Fruit fly (Drosophila melanogaster): ENCODE results near the gene RpL30.
A peak's percentile ranks its signal among the peaks of the same experiment; 100 is the strongest.

Gene RpL30

DNA sequence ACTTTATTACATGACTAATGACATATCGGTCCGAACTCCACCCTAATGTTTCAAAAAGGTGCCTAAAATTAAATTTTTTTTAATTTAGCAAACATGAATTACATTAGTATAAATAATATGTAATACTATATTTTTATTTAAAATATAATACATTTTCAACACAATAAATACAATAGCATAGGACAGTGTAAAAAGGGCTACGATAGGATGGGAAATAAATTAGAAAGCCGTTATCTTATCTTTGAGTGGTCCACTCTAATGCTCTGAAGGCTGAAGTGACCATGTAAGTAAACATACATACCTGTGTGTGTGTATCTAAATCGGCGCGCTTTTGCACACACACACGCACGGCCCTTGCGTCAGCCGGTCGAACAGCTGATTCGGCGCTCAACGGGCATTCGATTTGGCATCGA lies 6.1 kb downstream of the RpL30 start, which contains the start of gene CG31793 (continued):
- peak; percentile 63 for TF ChIP-seq dsx (GFP tag; optimal IDR thresholded peaks at IDR 0.05; ENCODE audit: poor library complexity, severe bottlenecking)
- TF ChIP-seq spab (GFP tag; optimal IDR thresholded peaks at IDR 0.05): peak; percentile 24
- peak; percentile 88 for TF ChIP-seq Eip78C (GFP tag)
- TF ChIP-seq CG15336 (GFP tag; IDR thresholded peaks at IDR 0.05): peak; percentile 82
- no peak for TF ChIP-seq Hr39 (GFP tag; optimal IDR thresholded peaks at IDR 0.05)
- no peak; the same call in 1 of the 3 replicates for TF ChIP-seq CG6163 (GFP tag; IDR thresholded peaks at IDR 0.05)
- TF ChIP-seq CG16779 (tag; optimal IDR thresholded peaks at IDR 0.05): peak; percentile 22

DNA sequence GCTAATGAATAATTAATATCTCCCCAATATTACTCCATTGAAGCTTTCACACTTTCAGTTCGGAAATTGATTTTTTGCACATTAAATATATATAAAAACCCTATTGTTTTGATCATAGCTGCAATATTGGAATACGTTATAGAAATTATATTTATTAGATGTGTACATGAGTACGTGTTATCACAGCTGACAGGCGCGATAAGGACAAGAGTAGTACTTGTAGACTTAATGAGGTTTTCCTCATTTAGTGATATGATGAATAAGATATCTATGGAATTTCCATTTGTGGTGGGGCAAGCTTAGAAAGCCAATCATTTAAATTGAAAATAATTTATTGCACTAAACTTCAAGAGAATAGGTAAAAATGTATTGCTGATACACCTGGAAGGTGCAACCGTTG lies 6.6 kb downstream of the RpL30 start:
- TF ChIP-seq fd85E (GFP tag; optimal IDR thresholded peaks at IDR 0.05) (no peak), Eip78C (GFP tag) (no peak), Eip75B (GFP tag; optimal IDR thresholded peaks at IDR 0.05) (no peak), CG11902 (GFP tag; optimal IDR thresholded peaks at IDR 0.05) (no peak), Hr39 (GFP tag; optimal IDR thresholded peaks at IDR 0.05) (no peak), Ets21C (GFP tag; optimal IDR thresholded peaks at IDR 0.05) (no peak), CG4318 (GFP tag; optimal IDR thresholded peaks at IDR 0.05) (no peak)

DNA sequence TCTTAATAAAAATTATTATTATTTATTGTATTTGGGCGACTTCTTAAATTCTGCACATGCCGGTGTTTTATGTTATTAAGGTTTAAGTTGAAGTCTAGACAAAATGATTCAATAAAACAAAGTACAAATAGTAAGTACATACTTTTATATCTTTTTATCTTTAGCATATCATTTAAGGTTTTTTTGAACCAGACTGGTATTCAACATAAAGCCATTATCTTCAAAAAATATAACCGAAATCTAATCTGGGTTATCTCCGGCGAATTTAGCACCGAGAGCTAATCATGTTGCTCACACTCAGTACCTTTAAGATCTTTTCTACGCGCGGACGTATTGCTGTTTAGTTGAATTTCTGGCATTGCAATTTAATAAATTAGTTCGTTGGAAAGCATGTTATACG lies 12.0 kb downstream of the RpL30 start, which contains the start of gene CG31792:
Gene CG31792, plus strand, starts transcription at position 301 of the 400 bp plus-strand sequence.
- TF ChIP-seq Eip93F (GFP tag; optimal IDR thresholded peaks at IDR 0.05) (no peak), CG4318 (GFP tag; optimal IDR thresholded peaks at IDR 0.05) (no peak), salr (GFP tag; optimal IDR thresholded peaks at IDR 0.05) (no peak), CG32006 (GFP tag; optimal IDR thresholded peaks at IDR 0.05) (no peak), Ets96B (tag; optimal IDR thresholded peaks at IDR 0.05) (no peak), CG7368 (GFP tag; optimal IDR thresholded peaks at IDR 0.05) (no peak), topi (GFP tag; optimal IDR thresholded peaks at IDR 0.05) (no peak), CG10669 (GFP tag; optimal IDR thresholded peaks at IDR 0.05) (no peak), esn (GFP tag; optimal IDR thresholded peaks at IDR 0.05) (no peak), fd85E (GFP tag; optimal IDR thresholded peaks at IDR 0.05) (no peak), vri (GFP tag; optimal IDR thresholded peaks at IDR 0.05) (no peak), CG1621 (tag; optimal IDR thresholded peaks at IDR 0.05) (no peak), CG34406 (GFP tag; optimal IDR thresholded peaks at IDR 0.05) (no peak), Lpt (GFP tag; optimal IDR thresholded peaks at IDR 0.05) (no peak)

dm6 chr2L:18995660-18996417 lies 13.3 kb downstream of the RpL30 start, which contains the start of gene CG10650:
TSS of gene CG10650 (minus strand) at chr2L:18995934.
- TF ChIP-seq Eip93F (GFP tag; optimal IDR thresholded peaks at IDR 0.05) (no peak), CG6808 (GFP tag; optimal IDR thresholded peaks at IDR 0.05) (no peak), CG11902 (GFP tag; optimal IDR thresholded peaks at IDR 0.05) (no peak), CG32006 (GFP tag; optimal IDR thresholded peaks at IDR 0.05) (no peak), svp (GFP tag) (no peak), Eip75B (GFP tag; optimal IDR thresholded peaks at IDR 0.05) (no peak), vri (GFP tag; optimal IDR thresholded peaks at IDR 0.05) (peak; percentile 78), eg (GFP tag; IDR thresholded peaks at IDR 0.05) (no peak), Eip78C (GFP tag) (peak; percentile 9)

DNA sequence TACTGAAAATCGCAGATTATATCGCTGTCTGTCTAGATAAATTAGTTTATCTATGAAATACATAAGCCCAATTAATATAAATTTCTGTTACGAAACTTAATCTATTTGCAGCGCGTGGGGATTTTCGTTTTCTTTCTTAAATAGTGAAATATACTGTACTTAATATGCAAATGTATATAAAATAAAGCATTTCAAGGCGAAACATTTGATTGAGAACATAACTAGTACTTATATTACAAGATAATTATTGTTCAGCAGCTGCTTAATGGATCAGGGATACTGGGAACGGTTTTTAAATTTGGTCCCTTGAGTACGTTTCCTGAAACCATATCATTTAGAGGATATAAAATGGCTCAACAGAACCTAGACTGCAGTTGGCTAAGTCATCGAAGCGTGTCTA lies 16.9 kb downstream of the RpL30 start, which contains the start of gene CG46465:
Gene CG46465, plus strand, starts transcription at position 301 of the 400 bp plus-strand sequence.
- TF ChIP-seq Sox14 (GFP tag; optimal IDR thresholded peaks at IDR 0.05): no peak
- TF ChIP-seq pdm3 (GFP tag; optimal IDR thresholded peaks at IDR 0.05): no peak
- no peak for TF ChIP-seq CG31627 (GFP tag; optimal IDR thresholded peaks at IDR 0.05)
- TF ChIP-seq Met (GFP tag; optimal IDR thresholded peaks at IDR 0.05): no peak
- no peak for TF ChIP-seq CG6854 (GFP tag; optimal IDR thresholded peaks at IDR 0.05)
- TF ChIP-seq fd59A (GFP tag; optimal IDR thresholded peaks at IDR 0.05): no peak
- TF ChIP-seq Hr39 (GFP tag; optimal IDR thresholded peaks at IDR 0.05): no peak
- TF ChIP-seq CG10631 (GFP tag; optimal IDR thresholded peaks at IDR 0.05): no peak
- TF ChIP-seq Eip93F (GFP tag; optimal IDR thresholded peaks at IDR 0.05): no peak
- TF ChIP-seq vri (GFP tag; optimal IDR thresholded peaks at IDR 0.05): no peak
- no peak for TF ChIP-seq CG10669 (GFP tag; optimal IDR thresholded peaks at IDR 0.05)
- TF ChIP-seq CG8119 (GFP tag; IDR thresholded peaks at IDR 0.05): no peak
- TF ChIP-seq CG3032 (tag; optimal IDR thresholded peaks at IDR 0.05): no peak
- TF ChIP-seq Gug (GFP tag; IDR thresholded peaks at IDR 0.05): no peak
- TF ChIP-seq CG15336 (GFP tag; IDR thresholded peaks at IDR 0.05): no peak
- TF ChIP-seq eg (GFP tag; IDR thresholded peaks at IDR 0.05): no peak
- no peak for TF ChIP-seq Ets96B (tag; optimal IDR thresholded peaks at IDR 0.05)
- TF ChIP-seq Eip75B (GFP tag; optimal IDR thresholded peaks at IDR 0.05): no peak
